Fruit fly (Drosophila melanogaster) whole organism, pupa: ENCODE measurements around the gene Spn75F.

ENCODE experiments used
- CG10348 ChIP-seq: fragments of 200-800 bp; sonication (Bioruptor generic); IDR thresholded peaks from 2 replicates; pipeline ENCODE4 v1.3.6; 2022; ENCODE audit warnings: missing biosample characterization, missing genetic modification characterization
- CG17806 ChIP-seq: fragments of 200-800 bp; sonication (Bioruptor generic); optimal IDR thresholded peaks from 2 replicates; lab custom pipeline; 2018; ENCODE audit warnings: missing biosample characterization, mild to moderate bottlenecking, missing genetic modification characterization, moderate library complexity
- CG4496 ChIP-seq: fragments of 200-800 bp; sonication (Bioruptor generic); IDR thresholded peaks from 3 replicates; pipeline ENCODE4 v1.3.6; 2022; ENCODE audit warnings: missing biosample characterization, missing genetic modification characterization
- CG8301 ChIP-seq: fragments of 200-800 bp; sonication (Bioruptor generic); optimal IDR thresholded peaks from 2 replicates; lab custom pipeline; 2018; ENCODE audit warnings: missing biosample characterization, mild to moderate bottlenecking, missing genetic modification characterization
- D1 ChIP-seq: fragments of 200-800 bp; sonication (Bioruptor generic); optimal IDR thresholded peaks from 2 replicates; lab custom pipeline; 2018; ENCODE audit warnings: missing biosample characterization, mild to moderate bottlenecking, missing genetic modification characterization, moderate library complexity
- EcR ChIP-seq: fragments of 200-800 bp; sonication (Bioruptor generic); optimal IDR thresholded peaks from 3 replicates; lab custom pipeline; 2019; ENCODE audit warnings: missing biosample characterization, missing genetic modification characterization, mild to moderate bottlenecking, moderate library complexity, missing genetic modification reagents
- Ets98B ChIP-seq: fragments of 200-800 bp; sonication (Bioruptor generic); IDR thresholded peaks from 2 replicates; pipeline ENCODE4 v1.3.6; 2022; ENCODE audit warnings: missing biosample characterization, missing genetic modification characterization
- Pif1A ChIP-seq: fragments of 200-800 bp; sonication (Bioruptor generic); optimal IDR thresholded peaks from 3 replicates; lab custom pipeline; 2016; ENCODE audit warnings: missing biosample characterization, missing genetic modification characterization
- Pif1B ChIP-seq: fragments of 200-800 bp; sonication (Bioruptor generic); optimal IDR thresholded peaks from 3 replicates; lab custom pipeline; 2016; ENCODE audit warnings: missing biosample characterization, missing genetic modification characterization
- Snoo ChIP-seq: fragments of 200-800 bp; sonication (Bioruptor generic); optimal IDR thresholded peaks from 3 replicates; lab custom pipeline; 2017; ENCODE audit warnings: missing biosample characterization, mild to moderate bottlenecking, missing genetic modification characterization, inconsistent platforms
- fd96Ca ChIP-seq: fragments of 200-800 bp; sonication (Bioruptor generic); IDR thresholded peaks from 3 replicates; pipeline ENCODE4 v1.3.6; 2022; ENCODE audit warnings: missing biosample characterization, missing genetic modification characterization

DNA sequence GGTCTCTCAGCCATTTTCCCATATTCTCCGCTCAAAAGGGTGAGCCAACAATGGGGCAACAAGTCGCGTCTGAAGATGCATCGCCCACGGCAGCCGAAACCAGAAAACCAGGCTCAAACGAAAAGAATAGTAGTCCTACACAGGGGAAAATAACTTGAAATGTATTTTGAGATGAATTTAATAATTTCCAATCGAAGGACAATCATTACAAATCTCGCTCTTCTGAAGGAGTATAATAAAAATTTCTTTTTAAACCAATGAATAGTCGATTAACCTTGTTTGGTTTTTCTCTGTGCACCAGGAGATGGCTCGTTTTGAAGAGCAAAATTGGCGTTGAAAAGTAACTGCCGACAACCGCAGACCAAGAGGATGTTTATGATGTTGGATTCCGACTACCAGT is 30.4 kb upstream of the Spn75F start:
- TF ChIP-seq D1 (peak; percentile 69), CG17806 (tag; lab: Kevin White, UChicago) (peak; percentile 93), Pif1B (GFP tag; lab: Kevin White, UChicago) (peak; percentile 94), CG8301 (tag; lab: Kevin White, UChicago) (peak; percentile 86), CG4496 (GFP tag; lab: Robert Waterston, UW) (peak; percentile 89), Snoo (tag; lab: Kevin White, UChicago) (peak; percentile 77), Ets98B (GFP tag; lab: Robert Waterston, UW) (peak; percentile 67), fd96Ca (GFP tag; lab: Robert Waterston, UW) (peak; percentile 79), EcR (GFP tag; lab: Kevin White, UChicago) (peak; percentile 43), Pif1A (GFP tag; lab: Kevin White, UChicago) (peak; percentile 91), CG10348 (GFP tag; lab: Robert Waterston, UW) (no peak)
